Worm (Caenorhabditis elegans) whole organism, young adult: ENCODE results near the gene ZK822.9.
A peak's percentile ranks its signal among the peaks of the same experiment; 100 is the strongest.

ENCODE experiments used
- attf-6 ChIP-seq: fragments of 200-800 bp; sonication (Bioruptor generic); IDR thresholded peaks from 2 replicates; pipeline ENCODE4 v1.3.6; 2022; ENCODE audit warnings: missing genetic modification reagents, missing genetic modification characterization, missing compliant biosample characterization
- bed-2 ChIP-seq: fragments of 200-800 bp; sonication (Bioruptor generic); IDR thresholded peaks from 2 replicates; pipeline ENCODE4 v1.3.6; 2022; ENCODE audit warnings: missing genetic modification reagents, missing genetic modification characterization, missing compliant biosample characterization
- dox-1 ChIP-seq: fragments of 200-800 bp; sonication (Bioruptor generic); IDR thresholded peaks from 2 replicates; pipeline ENCODE4 v1.3.6; 2022; ENCODE audit warnings: missing genetic modification reagents, missing genetic modification characterization, missing compliant biosample characterization
- hrde-1 ChIP-seq: sonication (generic microtip); optimal IDR thresholded peaks from 2 replicates; lab custom pipeline; 2016; ENCODE audit warnings: missing genetic modification characterization, mild to moderate bottlenecking, missing compliant biosample characterization, moderate library complexity, missing genotype, missing genetic modification reagents, borderline replicate concordance
- lag-1 ChIP-seq: fragments of 200-800 bp; sonication (Bioruptor generic); IDR thresholded peaks from 2 replicates; pipeline ENCODE4 v1.3.6; 2022; ENCODE audit warnings: missing genetic modification reagents, missing genetic modification characterization, missing compliant biosample characterization
- snpc-4 ChIP-seq, 5 experiments: fragments of 150-350 bp in 1 of 5; sonication (generic microtip) in 4 of 5; optimal IDR thresholded peaks; 2 replicates each; lab custom pipeline; 2014 to 2018; ENCODE audit warnings: missing genetic modification characterization in 5 of 5, missing biosample characterization in 3 of 5, antibody characterized with exemption in 2 of 5, mild to moderate bottlenecking in 2 of 5, missing compliant biosample characterization in 2 of 5, missing genotype in 2 of 5, moderate library complexity in 2 of 5, missing genetic modification reagents in 1 of 5
- unc-62 ChIP-seq: fragments of 150-350 bp; optimal IDR thresholded peaks from 2 replicates; lab custom pipeline; 2014; ENCODE audit warnings: missing biosample characterization, missing genetic modification reagents, missing genetic modification characterization
- ztf-6 ChIP-seq: fragments of 200-800 bp; sonication (Bioruptor generic); IDR thresholded peaks from 2 replicates; pipeline ENCODE4 v1.3.6; 2022; ENCODE audit warnings: missing genetic modification reagents, missing genetic modification characterization, missing compliant biosample characterization

ce11 chrIV:11928388-11928787 lies 12.6 kb downstream of the ZK822.9 start:
- TF ChIP-seq bed-2 (GFP tag; lab: Robert Waterston, UW) (no peak), hrde-1 (tag; lab: Kevin White, UChicago) (peak; percentile 44), dox-1 (GFP tag; lab: Robert Waterston, UW) (peak; percentile 79; the same call in 1 of the 2 replicates), unc-62 (GFP tag; lab: Kevin White, UChicago) (no peak), attf-6 (peak; percentile 65; the same call in 1 of the 2 replicates), snpc-4 (GFP tag; optimal IDR thresholded peaks at IDR 0.05; lab: Kevin White, UChicago) (peak; percentile 28), snpc-4 (tag; optimal IDR thresholded peaks at IDR 0.05; lab: Kevin White, UChicago) (peak in 3 of 4 experiments; percentile 29 to 75 (median 58)), lag-1 (GFP tag; lab: Robert Waterston, UW) (no peak), ztf-6 (0 out of 2 replicates have a peak, but pooled peaks have one; percentile 38)
